Fruit fly (Drosophila melanogaster) whole organism, wandering third instar larva: ENCODE measurements around the gene DIP1.

Experiments
- Abd-B ChIP-seq: fragments of >200 bp; optimal IDR thresholded peaks from 2 replicates; lab custom pipeline; 2017; ENCODE audit warnings: missing biosample characterization, missing genetic modification characterization
- CG32264 ChIP-seq: fragments of 200-800 bp; sonication (Bioruptor generic); optimal IDR thresholded peaks from 2 replicates; lab custom pipeline; 2016; ENCODE audit warnings: missing biosample characterization, missing genetic modification characterization
- CG9705 ChIP-seq: fragments of 200-800 bp; sonication (Bioruptor generic); optimal IDR thresholded peaks from 2 replicates; lab custom pipeline; 2018; ENCODE audit warnings: missing biosample characterization, mild to moderate bottlenecking, missing genetic modification characterization
- CrebA ChIP-seq: fragments of 200-800 bp; sonication (Bioruptor generic); optimal IDR thresholded peaks from 2 replicates; lab custom pipeline; 2016; ENCODE audit warnings: missing biosample characterization, mild to moderate bottlenecking, missing genetic modification characterization, borderline replicate concordance
- Dfd ChIP-seq: fragments of >200 bp; optimal IDR thresholded peaks from 2 replicates; lab custom pipeline; 2017; ENCODE audit warnings: missing biosample characterization, missing genetic modification characterization
- Dif ChIP-seq: fragments of 200-275, 200-300 bp; sonication (Bioruptor generic); optimal IDR thresholded peaks from 2 replicates; lab custom pipeline; 2018; ENCODE audit warnings: missing biosample characterization, missing genetic modification characterization; ENCODE audit not compliant: partially characterized antibody
- GATAd ChIP-seq: sonication (Bioruptor generic); optimal IDR thresholded peaks from 2 replicates; lab custom pipeline; 2016; ENCODE audit warnings: missing biosample characterization, missing genetic modification characterization
- HLH106 ChIP-seq: fragments of 200-800 bp; optimal IDR thresholded peaks from 3 replicates; lab custom pipeline; 2019; ENCODE audit warnings: missing biosample characterization, mild to moderate bottlenecking, missing genetic modification characterization, moderate library complexity
- Hr78 ChIP-seq: fragments of >200 bp; optimal IDR thresholded peaks from 2 replicates; lab custom pipeline; 2017; ENCODE audit warnings: missing biosample characterization, missing genetic modification characterization
- Hr83 ChIP-seq: fragments of 200-300 bp; sonication (Bioruptor generic); optimal IDR thresholded peaks from 2 replicates; lab custom pipeline; 2016; ENCODE audit warnings: missing biosample characterization, mild to moderate bottlenecking, missing genetic modification characterization, moderate library complexity; ENCODE audit not compliant: poor library complexity, severe bottlenecking
- Jra ChIP-seq: sonication (Bioruptor generic); optimal IDR thresholded peaks from 2 replicates; lab custom pipeline; 2016; ENCODE audit warnings: missing biosample characterization, missing genetic modification characterization
- Mio ChIP-seq: sonication (Bioruptor generic); optimal IDR thresholded peaks from 2 replicates; lab custom pipeline; 2016; ENCODE audit warnings: missing biosample characterization, missing genetic modification characterization
- Myc ChIP-seq: fragments of >200 bp; optimal IDR thresholded peaks from 2 replicates; lab custom pipeline; 2017
- N ChIP-seq: fragments of >200 bp; optimal IDR thresholded peaks from 2 replicates; lab custom pipeline; 2018; ENCODE audit warnings: missing biosample characterization, missing external identifiers, missing genetic modification characterization
- OdsH ChIP-seq: fragments of 200-800 bp; sonication (Bioruptor generic); optimal IDR thresholded peaks from 2 replicates; lab custom pipeline; 2016; ENCODE audit warnings: missing biosample characterization, mild to moderate bottlenecking, missing genetic modification characterization
- Rel ChIP-seq, 2 experiments: fragments of 200-800 bp; sonication (Bioruptor generic) in 1 of 2; optimal IDR thresholded peaks; 2 replicates in 1 of 2; 3 replicates in 1 of 2; lab custom pipeline; 2016 to 2019; ENCODE audit warnings: mild to moderate bottlenecking in 2 of 2, missing biosample characterization in 2 of 2, missing genetic modification characterization in 2 of 2, moderate library complexity in 1 of 2
- Sp1 ChIP-seq: fragments of 200-800 bp; sonication (Bioruptor generic); optimal IDR thresholded peaks from 3 replicates; lab custom pipeline; 2019; ENCODE audit warnings: missing biosample characterization, mild to moderate bottlenecking, missing genetic modification characterization, moderate library complexity
- Vsx2 ChIP-seq: fragments of 200-300, 225-300 bp; sonication (Bioruptor generic); optimal IDR thresholded peaks from 2 replicates; lab custom pipeline; 2018; ENCODE audit warnings: missing biosample characterization, missing genetic modification characterization; ENCODE audit not compliant: partially characterized antibody
- br ChIP-seq: fragments of 200-800 bp; sonication (Bioruptor generic); optimal IDR thresholded peaks from 2 replicates; lab custom pipeline; 2016; ENCODE audit warnings: missing biosample characterization, missing genetic modification characterization
- brk ChIP-seq: fragments of 200-800 bp; sonication (Bioruptor generic); optimal IDR thresholded peaks from 2 replicates; lab custom pipeline; 2016; ENCODE audit warnings: missing biosample characterization, mild to moderate bottlenecking, missing genetic modification characterization
- dl ChIP-seq, 2 experiments: fragments of 175-275, 200-275 bp in 1 of 2; fragments of 200-275 bp in 1 of 2; sonication (Bioruptor generic); optimal IDR thresholded peaks; lab custom pipeline; 2018; ENCODE audit warnings: mild to moderate bottlenecking in 2 of 2, missing biosample characterization in 2 of 2, missing genetic modification characterization in 2 of 2, moderate library complexity in 2 of 2; ENCODE audit not compliant: partially characterized antibody in 2 of 2, insufficient read depth in 1 of 2
- dmrt93B ChIP-seq: fragments of 200-800 bp; sonication (Bioruptor generic); optimal IDR thresholded peaks from 2 replicates; lab custom pipeline; 2018; ENCODE audit warnings: missing biosample characterization, mild to moderate bottlenecking, missing genetic modification characterization
- dsf ChIP-seq: sonication (Bioruptor generic); optimal IDR thresholded peaks from 2 replicates; lab custom pipeline; 2016; ENCODE audit warnings: missing biosample characterization, missing genetic modification characterization, borderline replicate concordance
- ey ChIP-seq: fragments of 200-800 bp; sonication (Bioruptor generic); optimal IDR thresholded peaks from 2 replicates; lab custom pipeline; 2016; ENCODE audit warnings: missing biosample characterization, missing genetic modification characterization
- foxo ChIP-seq, 2 experiments: fragments of 200-800 bp; sonication (Bioruptor generic); optimal IDR thresholded peaks; 2 replicates in 1 of 2; 3 replicates in 1 of 2; lab custom pipeline; 2016 to 2017; ENCODE audit warnings: missing biosample characterization in 2 of 2, missing genetic modification characterization in 2 of 2
- fru ChIP-seq: fragments of 200-800 bp; sonication (Bioruptor generic); optimal IDR thresholded peaks from 3 replicates; lab custom pipeline; 2016; ENCODE audit warnings: missing biosample characterization, mild to moderate bottlenecking, missing genetic modification characterization
- h ChIP-seq: fragments of 200-800 bp; sonication (Bioruptor generic); optimal IDR thresholded peaks from 3 replicates; lab custom pipeline; 2016; ENCODE audit warnings: missing biosample characterization, mild to moderate bottlenecking, missing genetic modification characterization
- lola ChIP-seq: fragments of >200 bp; optimal IDR thresholded peaks from 2 replicates; lab custom pipeline; 2017; ENCODE audit warnings: missing biosample characterization, missing genetic modification characterization
- pan ChIP-seq: fragments of >200 bp; optimal IDR thresholded peaks from 2 replicates; lab custom pipeline; 2017
- psq ChIP-seq: fragments of 200-800 bp; sonication (Bioruptor generic); optimal IDR thresholded peaks from 3 replicates; lab custom pipeline; 2017; ENCODE audit warnings: missing biosample characterization, mild to moderate bottlenecking, missing genetic modification characterization, moderate library complexity
- rgr ChIP-seq: fragments of 200-800 bp; sonication (Bioruptor generic); optimal IDR thresholded peaks from 3 replicates; lab custom pipeline; 2016; ENCODE audit warnings: missing biosample characterization, mild to moderate bottlenecking, missing genetic modification characterization
- sage ChIP-seq: fragments of 200-800 bp; sonication (Bioruptor generic); optimal IDR thresholded peaks from 2 replicates; lab custom pipeline; 2016; ENCODE audit warnings: missing biosample characterization, mild to moderate bottlenecking, missing genetic modification characterization
- sv ChIP-seq: fragments of 200-800 bp; sonication (Bioruptor generic); optimal IDR thresholded peaks from 3 replicates; lab custom pipeline; 2016; ENCODE audit warnings: missing biosample characterization, missing genetic modification characterization
- tai ChIP-seq: sonication (Bioruptor generic); optimal IDR thresholded peaks from 2 replicates; lab custom pipeline; 2016; ENCODE audit warnings: missing biosample characterization, missing genetic modification characterization
- usp ChIP-seq: fragments of >200 bp; optimal IDR thresholded peaks from 2 replicates; lab custom pipeline; 2017; ENCODE audit warnings: missing biosample characterization, missing genetic modification characterization
- woc ChIP-seq: sonication (Bioruptor generic); optimal IDR thresholded peaks from 2 replicates; lab custom pipeline; 2016; ENCODE audit warnings: missing biosample characterization, mild to moderate bottlenecking, missing genetic modification characterization

The DIP1 gene

dm6 chrX:21591990-21592389 lies 38.0 kb downstream of the DIP1 start:
- peak in 1 of 2 experiments; percentile 3 for TF ChIP-seq foxo (GFP tag; optimal IDR thresholded peaks at IDR 0.05; lab: Kevin White, UChicago)
- TF ChIP-seq Myc (lab: Kevin White, UChicago): no peak
- TF ChIP-seq CG9705 (GFP tag; lab: Kevin White, UChicago): no peak
- peak; percentile 44 for TF ChIP-seq HLH106 (tag; lab: Kevin White, UChicago)
- no peak for TF ChIP-seq Abd-B
- TF ChIP-seq woc (GFP tag; lab: Kevin White, UChicago): no peak
- TF ChIP-seq fru (GFP tag; lab: Kevin White, UChicago): peak; percentile 11
- no peak for TF ChIP-seq Jra (GFP tag; lab: Kevin White, UChicago)
- no peak for TF ChIP-seq Mio (GFP tag; lab: Kevin White, UChicago)
- no peak for TF ChIP-seq dsf (GFP tag; lab: Kevin White, UChicago)
- no peak for TF ChIP-seq pan
- TF ChIP-seq ey (GFP tag; lab: Kevin White, UChicago): peak; percentile 26
- TF ChIP-seq Vsx2 (GFP tag; lab: Kevin White, UChicago): no peak
- TF ChIP-seq dl (GFP tag; optimal IDR thresholded peaks at IDR 0.05; lab: Kevin White, UChicago; ENCODE audit: insufficient read depth in 1 of 2, partially characterized antibody in 2 of 2): no peak
- TF ChIP-seq Hr83 (GFP tag; lab: Kevin White, UChicago): no peak
- TF ChIP-seq Dif (GFP tag; lab: Kevin White, UChicago): no peak
- TF ChIP-seq N: no peak
- TF ChIP-seq CrebA (GFP tag; lab: Kevin White, UChicago): no peak
- TF ChIP-seq lola (GFP tag; lab: Kevin White, UChicago): no peak
- no peak for TF ChIP-seq brk (GFP tag; lab: Kevin White, UChicago)
- TF ChIP-seq CG32264 (GFP tag; lab: Kevin White, UChicago): no peak
- no peak for TF ChIP-seq Rel (GFP tag; optimal IDR thresholded peaks at IDR 0.05; lab: Kevin White, UChicago)
- no peak for TF ChIP-seq Rel (tag; optimal IDR thresholded peaks at IDR 0.05; lab: Kevin White, UChicago)
- TF ChIP-seq sv: no peak
- peak; percentile 2 for TF ChIP-seq rgr (GFP tag; lab: Kevin White, UChicago)
- no peak for TF ChIP-seq Hr78
- no peak for TF ChIP-seq sage (GFP tag; lab: Kevin White, UChicago)
- peak; percentile 29 for TF ChIP-seq Sp1 (GFP tag; lab: Kevin White, UChicago)
- no peak for TF ChIP-seq tai
- TF ChIP-seq usp (GFP tag; lab: Kevin White, UChicago): no peak
- TF ChIP-seq OdsH (GFP tag; lab: Kevin White, UChicago): no peak
- no peak for TF ChIP-seq GATAd (GFP tag; lab: Kevin White, UChicago)
- TF ChIP-seq dmrt93B: peak; percentile 7
- TF ChIP-seq br: peak; percentile 4
- TF ChIP-seq psq: no peak

dm6 chrX:21589937-21590336 lies 40.0 kb downstream of the DIP1 start:
- TF ChIP-seq woc (GFP tag; lab: Kevin White, UChicago) (peak; percentile 14), ey (GFP tag; lab: Kevin White, UChicago) (peak; percentile 16), HLH106 (tag; lab: Kevin White, UChicago) (peak; percentile 46), fru (GFP tag; lab: Kevin White, UChicago) (peak; percentile 61), dsf (GFP tag; lab: Kevin White, UChicago) (no peak), foxo (GFP tag; optimal IDR thresholded peaks at IDR 0.05; lab: Kevin White, UChicago) (peak in 1 of 2 experiments; percentile 48), pan (no peak), h (GFP tag; lab: Kevin White, UChicago) (peak; percentile 55)

- TF ChIP-seq Dfd (GFP tag; lab: Kevin White, UChicago): peak; percentile 91
- no peak for TF ChIP-seq Mio (GFP tag; lab: Kevin White, UChicago)
- no peak for TF ChIP-seq brk (GFP tag; lab: Kevin White, UChicago)
- TF ChIP-seq, all 38 proteins: peak for 1
Measured at dm6 chrX:21588000-21588399, 41.9 kb downstream of the DIP1 start.
